Worm (Caenorhabditis elegans): ENCODE measurements around the gene C36B7.5.

DNA sequence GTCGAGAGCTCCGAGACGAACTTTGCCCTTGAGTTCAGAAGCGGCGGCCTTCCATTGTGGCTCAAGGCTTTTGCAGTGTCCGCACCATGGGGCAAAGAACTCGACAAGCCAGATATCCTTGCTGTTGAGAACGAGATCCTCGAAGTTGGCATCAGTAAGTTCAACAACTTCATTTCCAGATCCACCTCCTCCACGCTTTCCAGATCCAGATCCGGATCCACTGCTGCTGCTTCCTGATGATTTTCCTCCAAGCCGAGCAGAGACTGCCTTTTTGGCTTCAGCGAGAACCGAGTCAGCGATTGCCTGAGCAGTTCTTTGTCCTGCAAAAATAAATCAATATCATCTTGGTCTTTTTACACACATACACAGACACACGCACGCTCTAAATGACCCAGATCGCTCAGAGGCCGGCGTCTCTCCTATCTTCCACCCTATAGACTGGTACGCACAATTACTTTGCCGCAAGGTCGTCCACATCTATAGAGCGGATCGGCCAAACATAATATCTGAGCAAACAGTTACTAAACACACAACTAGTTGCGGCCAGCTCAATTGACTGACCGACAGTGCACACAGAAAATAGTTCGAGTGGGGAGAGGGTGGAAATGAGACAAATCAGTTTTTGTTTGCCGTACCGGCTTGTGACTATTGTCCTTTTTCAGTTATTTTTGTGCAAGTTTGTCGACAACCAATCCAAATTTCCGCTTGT lies 28.8 kb downstream of the C36B7.5 start:
- TF ChIP-seq dve-1 (tag; optimal IDR thresholded peaks at IDR 0.05) (no peak), sox-4 (tag; optimal IDR thresholded peaks at IDR 0.05) (no peak), pqm-1 (tag; optimal IDR thresholded peaks at IDR 0.05) (no peak), hlh-30 (tag; optimal IDR thresholded peaks at IDR 0.05; ENCODE audit: insufficient read depth) (no peak), pha-2 (tag; optimal IDR thresholded peaks at IDR 0.05) (peak; percentile 39), ceh-19 (GFP tag; optimal IDR thresholded peaks at IDR 0.05) (no peak), pha-4 (tag; optimal IDR thresholded peaks at IDR 0.05) (no peak), C38D4.7 (GFP tag; optimal IDR thresholded peaks at IDR 0.05) (no peak), hlh-13 (GFP tag; optimal IDR thresholded peaks at IDR 0.05) (no peak), hlh-8 (tag; optimal IDR thresholded peaks at IDR 0.05) (no peak), lim-6 (tag; optimal IDR thresholded peaks at IDR 0.05) (no peak)
